Fruit fly (Drosophila melanogaster): ENCODE data around the gene CG32277.

CG32277 gene

DNA sequence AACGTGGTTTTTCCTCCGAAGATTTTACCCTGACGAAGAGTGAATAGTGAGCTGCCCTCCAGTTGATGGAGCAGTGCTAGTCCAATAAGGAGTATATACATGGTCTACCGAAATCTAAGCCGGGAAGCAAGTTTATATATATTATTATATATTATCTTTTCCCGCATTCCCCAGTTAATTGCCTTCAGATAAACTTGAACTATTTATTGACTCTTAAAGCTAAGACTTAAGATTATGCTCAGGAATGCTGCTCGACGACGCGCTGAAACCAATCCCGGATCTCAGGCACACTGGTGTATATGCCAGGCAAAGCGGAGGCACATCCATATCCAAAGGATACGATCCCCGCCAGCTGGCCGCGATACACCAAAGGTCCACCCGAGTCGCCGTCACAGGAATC, at the start of gene CG32277:
CG32277 (minus strand) TSS at position 101 of the 400 bp plus-strand sequence.
- TF ChIP-seq Smox (GFP tag; optimal IDR thresholded peaks at IDR 0.05) (no peak), svp (GFP tag) (no peak), dsx (GFP tag; optimal IDR thresholded peaks at IDR 0.05; ENCODE audit: poor library complexity, severe bottlenecking) (no peak), CG6854 (GFP tag; optimal IDR thresholded peaks at IDR 0.05) (no peak), CG6276 (GFP tag; optimal IDR thresholded peaks at IDR 0.05) (no peak), CG1621 (tag; optimal IDR thresholded peaks at IDR 0.05) (no peak), CG10631 (GFP tag; optimal IDR thresholded peaks at IDR 0.05) (no peak)

DNA sequence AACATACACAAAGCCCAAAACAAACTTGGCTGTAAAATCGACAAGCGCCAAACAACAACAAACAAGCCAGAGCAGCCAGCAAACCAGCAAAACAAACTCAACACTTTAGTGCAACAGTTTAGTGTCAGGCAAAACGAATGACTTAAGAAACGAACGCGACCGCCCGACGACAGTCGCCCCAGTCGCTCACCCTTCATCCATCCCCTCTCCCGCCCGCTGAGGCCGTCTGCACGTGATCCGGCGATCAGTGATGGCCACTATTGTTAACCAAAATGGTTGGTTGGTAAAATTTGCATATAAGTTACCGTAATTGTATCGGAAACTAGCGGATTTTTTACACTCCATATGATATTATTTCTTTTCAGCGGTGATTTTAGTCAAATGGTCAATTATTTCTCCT, 48.4 kb upstream of the CG32277 start:
- TF ChIP-seq Eip78C (GFP tag) (peak; percentile 12), acj6 (GFP tag; optimal IDR thresholded peaks at IDR 0.05) (no peak), CG8119 (GFP tag; IDR thresholded peaks at IDR 0.05) (no peak), CG6276 (GFP tag; optimal IDR thresholded peaks at IDR 0.05) (no peak), Met (GFP tag; optimal IDR thresholded peaks at IDR 0.05) (peak; percentile 13), dac (GFP tag; optimal IDR thresholded peaks at IDR 0.05) (no peak), Hr38 (GFP tag; optimal IDR thresholded peaks at IDR 0.05) (no peak), CG6854 (GFP tag; optimal IDR thresholded peaks at IDR 0.05) (no peak), net (GFP tag; optimal IDR thresholded peaks at IDR 0.05) (no peak), lz (GFP tag; optimal IDR thresholded peaks at IDR 0.05) (peak; percentile 5), Sox15 (GFP tag; optimal IDR thresholded peaks at IDR 0.05) (no peak), Lpt (GFP tag; optimal IDR thresholded peaks at IDR 0.05) (no peak), CG3919 (GFP tag; optimal IDR thresholded peaks at IDR 0.05) (no peak), Ets96B (tag; optimal IDR thresholded peaks at IDR 0.05) (no peak), pdm3 (GFP tag; optimal IDR thresholded peaks at IDR 0.05) (peak; percentile 9), CG8319 (GFP tag; optimal IDR thresholded peaks at IDR 0.05) (no peak), Sox102F (GFP tag; optimal IDR thresholded peaks at IDR 0.05) (no peak), vri (GFP tag; optimal IDR thresholded peaks at IDR 0.05) (no peak), salr (GFP tag; optimal IDR thresholded peaks at IDR 0.05) (no peak), CG6808 (GFP tag; optimal IDR thresholded peaks at IDR 0.05) (no peak), ss (GFP tag; optimal IDR thresholded peaks at IDR 0.05) (peak in 1 of 2 experiments; percentile 9), CG11902 (GFP tag; optimal IDR thresholded peaks at IDR 0.05) (no peak), Ets21C (GFP tag; optimal IDR thresholded peaks at IDR 0.05) (no peak), Blimp-1 (GFP tag; optimal IDR thresholded peaks at IDR 0.05) (no peak), esn (GFP tag; optimal IDR thresholded peaks at IDR 0.05) (no peak), Hr4 (GFP tag; optimal IDR thresholded peaks at IDR 0.05) (no peak), CG11294 (GFP tag; IDR thresholded peaks at IDR 0.05) (no peak), CG3032 (tag; optimal IDR thresholded peaks at IDR 0.05) (no peak), CG7368 (GFP tag; optimal IDR thresholded peaks at IDR 0.05) (no peak), Gug (GFP tag; IDR thresholded peaks at IDR 0.05) (no peak), CG9139 (GFP tag; optimal IDR thresholded peaks at IDR 0.05) (no peak), CG10669 (GFP tag; optimal IDR thresholded peaks at IDR 0.05) (no peak), fd85E (GFP tag; optimal IDR thresholded peaks at IDR 0.05) (no peak), CG31627 (GFP tag; optimal IDR thresholded peaks at IDR 0.05) (no peak), CG11762 (GFP tag; optimal IDR thresholded peaks at IDR 0.05; ENCODE audit: insufficient read depth) (no peak), spab (GFP tag; optimal IDR thresholded peaks at IDR 0.05) (no peak), CG34406 (GFP tag; optimal IDR thresholded peaks at IDR 0.05) (no peak), svp (GFP tag) (no peak), CG16779 (tag; optimal IDR thresholded peaks at IDR 0.05) (no peak), cyc (GFP tag; optimal IDR thresholded peaks at IDR 0.05) (no peak), dsx (GFP tag; optimal IDR thresholded peaks at IDR 0.05; ENCODE audit: poor library complexity, severe bottlenecking) (peak; percentile 27), CG4318 (GFP tag; optimal IDR thresholded peaks at IDR 0.05) (no peak), CG32006 (GFP tag; optimal IDR thresholded peaks at IDR 0.05) (peak; percentile 9), CG1621 (tag; optimal IDR thresholded peaks at IDR 0.05) (no peak), Smox (GFP tag; optimal IDR thresholded peaks at IDR 0.05) (no peak), achi (GFP tag; optimal IDR thresholded peaks at IDR 0.05) (no peak), eg (GFP tag; IDR thresholded peaks at IDR 0.05) (no peak), fkh (GFP tag; optimal IDR thresholded peaks at IDR 0.05) (no peak), CG6163 (GFP tag; IDR thresholded peaks at IDR 0.05) (no peak)
